Worm (Caenorhabditis elegans) whole organism, late embryonic: ENCODE results near the gene srw-119.

Experiments
- C08G9.2 ChIP-seq: sonication (generic microtip); optimal IDR thresholded peaks from 2 replicates; lab custom pipeline; 2016; ENCODE audit warnings: mild to moderate bottlenecking, missing genetic modification characterization, moderate library complexity, missing compliant biosample characterization
- ceh-9 ChIP-seq: sonication (generic microtip); optimal IDR thresholded peaks from 2 replicates; lab custom pipeline; 2016; ENCODE audit warnings: mild to moderate bottlenecking, missing genetic modification characterization, inconsistent platforms, missing compliant biosample characterization
- dmd-4 ChIP-seq: sonication (generic microtip); optimal IDR thresholded peaks from 2 replicates; lab custom pipeline; 2016; ENCODE audit warnings: borderline replicate concordance, missing genetic modification characterization, missing compliant biosample characterization
- dve-1 ChIP-seq: sonication (generic microtip); optimal IDR thresholded peaks from 2 replicates; lab custom pipeline; 2017; ENCODE audit warnings: antibody characterized with exemption, mild to moderate bottlenecking, missing genetic modification characterization, missing compliant biosample characterization
- fkh-10 ChIP-seq: fragments of 150-350 bp; optimal IDR thresholded peaks from 2 replicates; lab custom pipeline; 2014; ENCODE audit warnings: missing biosample characterization, missing genetic modification reagents, missing genetic modification characterization
- madf-2 ChIP-seq: sonication (generic microtip); optimal IDR thresholded peaks from 2 replicates; lab custom pipeline; 2017; ENCODE audit warnings: missing genetic modification characterization, missing compliant biosample characterization
- rnt-1 ChIP-seq: sonication (generic microtip); optimal IDR thresholded peaks from 2 replicates; lab custom pipeline; 2016; ENCODE audit warnings: missing genetic modification characterization, missing compliant biosample characterization
- tbx-2 ChIP-seq: sonication (generic microtip); optimal IDR thresholded peaks from 2 replicates; lab custom pipeline; 2016; ENCODE audit warnings: missing genetic modification characterization, missing compliant biosample characterization
- ztf-16 ChIP-seq: sonication (generic microtip); optimal IDR thresholded peaks from 2 replicates; lab custom pipeline; 2017; ENCODE audit warnings: missing genetic modification characterization, missing compliant biosample characterization

DNA sequence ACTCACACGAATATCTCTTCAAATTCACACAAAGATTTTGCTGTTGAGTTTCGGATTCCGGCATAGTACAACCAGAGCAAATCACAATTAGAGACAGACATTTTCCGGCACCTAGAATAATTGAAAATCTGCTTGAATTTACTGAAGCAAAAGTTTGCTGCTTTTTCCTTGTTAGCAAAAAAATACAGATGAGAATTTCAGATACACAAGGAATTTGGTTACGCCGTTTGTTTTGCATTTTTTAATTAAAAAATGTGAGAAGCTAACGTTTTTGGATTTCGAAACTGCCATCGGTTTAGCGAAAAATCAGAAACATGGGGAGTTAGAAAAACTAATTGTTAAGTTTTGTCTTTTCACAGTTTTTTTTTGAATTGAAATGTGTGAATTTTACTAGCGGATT, 19.7 kb downstream of the srw-119 start, which contains the start of gene srw-118:
- TF ChIP-seq ztf-16: no peak
- no peak for TF ChIP-seq rnt-1 (tag; lab: Kevin White, UChicago)
- TF ChIP-seq dve-1 (tag; lab: Kevin White, UChicago): no peak
- TF ChIP-seq ceh-9: no peak
- TF ChIP-seq fkh-10 (GFP tag; lab: Kevin White, UChicago): no peak
- no peak for TF ChIP-seq C08G9.2 (tag; lab: Kevin White, UChicago)
- no peak for TF ChIP-seq madf-2 (tag; lab: Kevin White, UChicago)
- TF ChIP-seq tbx-2 (tag; lab: Kevin White, UChicago): no peak
- TF ChIP-seq dmd-4: no peak
